Fruit fly (Drosophila melanogaster) whole organism, embryonic: ENCODE results near the gene CG9757.

Experiments
- BtbVII ChIP-seq: fragments of 200-800 bp; sonication (Bioruptor generic); optimal IDR thresholded peaks from 3 replicates; lab custom pipeline; 2017; ENCODE audit warnings: missing biosample characterization, mild to moderate bottlenecking, missing genetic modification characterization
- CG1024 ChIP-seq: fragments of 200-800 bp; sonication (Bioruptor generic); IDR thresholded peaks from 2 replicates; pipeline ENCODE4 v1.3.6; 2022; ENCODE audit warnings: missing biosample characterization, missing genetic modification characterization
- CG10366 ChIP-seq: fragments of 200-800 bp; sonication (Bioruptor generic); IDR thresholded peaks from 2 replicates; pipeline ENCODE4 v1.3.6; 2022; ENCODE audit warnings: missing biosample characterization, missing genetic modification characterization
- CG11695 ChIP-seq: fragments of 200-800 bp; sonication (Bioruptor generic); IDR thresholded peaks from 3 replicates; pipeline ENCODE4 v1.3.6; 2022; ENCODE audit warnings: missing biosample characterization, missing genetic modification characterization
- CG11696 ChIP-seq: fragments of 200-800 bp; sonication (Bioruptor generic); IDR thresholded peaks from 2 replicates; pipeline ENCODE4 v1.3.6; 2022; ENCODE audit warnings: missing biosample characterization, missing genetic modification characterization
- CG1603 ChIP-seq: fragments of 200-800 bp; sonication (Bioruptor generic); optimal IDR thresholded peaks from 2 replicates; lab custom pipeline; 2019; ENCODE audit warnings: missing biosample characterization, mild to moderate bottlenecking, missing genetic modification characterization, moderate library complexity
- CG16813 ChIP-seq: fragments of 200-800 bp; sonication (Bioruptor generic); IDR thresholded peaks from 3 replicates; pipeline ENCODE4 v1.3.6; 2022; ENCODE audit warnings: missing biosample characterization, missing genetic modification characterization; ENCODE audit not compliant: partially characterized antibody
- CG17568 ChIP-seq: fragments of 200-800 bp; sonication (Bioruptor generic); optimal IDR thresholded peaks from 2 replicates; lab custom pipeline; 2018; ENCODE audit warnings: missing biosample characterization, mild to moderate bottlenecking, missing genetic modification characterization, moderate library complexity
- CG2678 ChIP-seq: fragments of 200-800 bp; sonication (Bioruptor generic); optimal IDR thresholded peaks from 3 replicates; lab custom pipeline; 2019; ENCODE audit warnings: missing biosample characterization, mild to moderate bottlenecking, missing genetic modification characterization, moderate library complexity
- CG30020 ChIP-seq: fragments of 200-800 bp; optimal IDR thresholded peaks from 2 replicates; lab custom pipeline; 2019; ENCODE audit warnings: missing biosample characterization, mild to moderate bottlenecking, missing genetic modification characterization, moderate library complexity
- CG4617 ChIP-seq: fragments of 200-800 bp; sonication (Bioruptor generic); optimal IDR thresholded peaks from 3 replicates; lab custom pipeline; 2016; ENCODE audit warnings: missing biosample characterization, missing genetic modification characterization, borderline replicate concordance
- CG5953 ChIP-seq: fragments of 200-800 bp; sonication (Bioruptor generic); IDR thresholded peaks from 2 replicates; pipeline ENCODE4 v1.3.6; 2022; ENCODE audit warnings: missing biosample characterization, missing genetic modification characterization
- CG6689 ChIP-seq: fragments of 200-800 bp; sonication (Bioruptor generic); IDR thresholded peaks from 2 replicates; pipeline ENCODE4 v1.3.6; 2022; ENCODE audit warnings: missing biosample characterization, missing genetic modification characterization
- CG7786 ChIP-seq: fragments of 200-800 bp; sonication (Bioruptor generic); optimal IDR thresholded peaks from 2 replicates; lab custom pipeline; 2016; ENCODE audit warnings: missing biosample characterization, missing genetic modification characterization
- CG8388 ChIP-seq: fragments of 200-800 bp; sonication (Bioruptor generic); optimal IDR thresholded peaks from 2 replicates; lab custom pipeline; 2019; ENCODE audit warnings: missing biosample characterization, mild to moderate bottlenecking, missing genetic modification characterization, moderate library complexity
- CG9817 ChIP-seq: fragments of 200-800 bp; sonication (Bioruptor generic); optimal IDR thresholded peaks from 2 replicates; lab custom pipeline; 2018; ENCODE audit warnings: missing biosample characterization, mild to moderate bottlenecking, missing genetic modification characterization, moderate library complexity
- CG9932 ChIP-seq: fragments of 200-800 bp; sonication (Bioruptor generic); IDR thresholded peaks from 2 replicates; pipeline ENCODE4 v1.3.6; 2022; ENCODE audit warnings: missing biosample characterization, missing genetic modification characterization
- CHES-1-like ChIP-seq: fragments of 200-800 bp; sonication (Bioruptor generic); optimal IDR thresholded peaks from 2 replicates; lab custom pipeline; 2016; ENCODE audit warnings: missing biosample characterization, missing genetic modification characterization
- ERR ChIP-seq: fragments of 200-800 bp; sonication (Bioruptor generic); optimal IDR thresholded peaks from 2 replicates; lab custom pipeline; 2016; ENCODE audit warnings: missing biosample characterization, missing genetic modification characterization
- HLH54F ChIP-seq: fragments of 200-800 bp; sonication (Bioruptor generic); optimal IDR thresholded peaks from 3 replicates; lab custom pipeline; 2016; ENCODE audit warnings: missing biosample characterization, missing genetic modification characterization
- Nf-YC ChIP-seq: fragments of 200-800 bp; optimal IDR thresholded peaks from 3 replicates; lab custom pipeline; 2019; ENCODE audit warnings: missing biosample characterization, mild to moderate bottlenecking, missing genetic modification characterization, moderate library complexity
- Pdp1 ChIP-seq, 2 experiments: fragments of 200-800 bp; sonication (Bioruptor generic); optimal IDR thresholded peaks; 3 replicates each; lab custom pipeline; 2016; ENCODE audit warnings: missing biosample characterization in 2 of 2, missing genetic modification characterization in 2 of 2, mild to moderate bottlenecking in 1 of 2, moderate library complexity in 1 of 2
- Ptx1 ChIP-seq: fragments of 200-800 bp; sonication (Bioruptor generic); IDR thresholded peaks from 2 replicates; pipeline ENCODE4 v1.3.6; 2022; ENCODE audit warnings: missing biosample characterization, missing genetic modification characterization
- Ssrp ChIP-seq: fragments of 200-800 bp; sonication (Bioruptor generic); optimal IDR thresholded peaks from 2 replicates; lab custom pipeline; 2018; ENCODE audit warnings: missing biosample characterization, mild to moderate bottlenecking, missing genetic modification characterization, moderate library complexity
- ab ChIP-seq: fragments of 200-800 bp; sonication (Bioruptor generic); optimal IDR thresholded peaks from 2 replicates; lab custom pipeline; 2016; ENCODE audit warnings: missing biosample characterization, missing genetic modification characterization
- al ChIP-seq: fragments of 200-800 bp; sonication (Bioruptor generic); IDR thresholded peaks from 2 replicates; pipeline ENCODE4 v1.3.6; 2022; ENCODE audit warnings: missing biosample characterization, missing genetic modification characterization
- bigmax ChIP-seq: fragments of 200-800 bp; sonication (Bioruptor generic); optimal IDR thresholded peaks from 2 replicates; lab custom pipeline; 2018; ENCODE audit warnings: missing biosample characterization, mild to moderate bottlenecking, missing genetic modification characterization
- bowl ChIP-seq: fragments of 200-800 bp; sonication (Bioruptor generic); IDR thresholded peaks from 2 replicates; pipeline ENCODE4 v1.3.6; 2022; ENCODE audit warnings: missing biosample characterization, missing genetic modification characterization
- chif ChIP-seq, 2 experiments: fragments of 200-800 bp; sonication (Bioruptor generic); optimal IDR thresholded peaks; 3 replicates each; lab custom pipeline; 2016; ENCODE audit warnings: missing biosample characterization in 2 of 2, missing genetic modification characterization in 2 of 2
- ci ChIP-seq: fragments of 200-800 bp; sonication (Bioruptor generic); IDR thresholded peaks from 3 replicates; pipeline ENCODE4 v1.3.6; 2022; ENCODE audit warnings: missing biosample characterization, missing genetic modification characterization
- dan ChIP-seq: fragments of 200-800 bp; sonication (Bioruptor generic); IDR thresholded peaks from 2 replicates; pipeline ENCODE4 v1.3.6; 2022; ENCODE audit warnings: missing biosample characterization, missing genetic modification characterization
- dati ChIP-seq: fragments of 200-800 bp; sonication (Bioruptor generic); IDR thresholded peaks from 2 replicates; pipeline ENCODE4 v1.3.6; 2022; ENCODE audit warnings: missing biosample characterization, missing genetic modification characterization
- fd96Cb ChIP-seq: fragments of 200-800 bp; sonication (Bioruptor generic); optimal IDR thresholded peaks from 2 replicates; lab custom pipeline; 2018; ENCODE audit warnings: missing biosample characterization, mild to moderate bottlenecking, missing genetic modification characterization, moderate library complexity
- fu2 ChIP-seq: fragments of 200-800 bp; sonication (Bioruptor generic); optimal IDR thresholded peaks from 2 replicates; lab custom pipeline; 2016; ENCODE audit warnings: missing biosample characterization, missing genetic modification characterization
- kni ChIP-seq: fragments of 200-800 bp; sonication (Bioruptor generic); optimal IDR thresholded peaks from 3 replicates; lab custom pipeline; 2017; ENCODE audit warnings: mild to moderate bottlenecking, missing biosample characterization, missing genetic modification reagents, missing genetic modification characterization
- nau ChIP-seq: fragments of 200-800 bp; sonication (Bioruptor generic); optimal IDR thresholded peaks from 3 replicates; lab custom pipeline; 2017; ENCODE audit warnings: missing biosample characterization, mild to moderate bottlenecking, missing genetic modification characterization, missing genetic modification reagents
- nom ChIP-seq: fragments of 200-800 bp; sonication (Bioruptor generic); optimal IDR thresholded peaks from 2 replicates; lab custom pipeline; 2017; ENCODE audit warnings: missing biosample characterization, missing genetic modification characterization, mild to moderate bottlenecking, moderate library complexity, missing genetic modification reagents
- pb ChIP-seq: fragments of 200-800 bp; sonication (Bioruptor generic); optimal IDR thresholded peaks from 3 replicates; lab custom pipeline; 2016; ENCODE audit warnings: missing biosample characterization, missing genetic modification characterization
- prd ChIP-seq, 3 experiments: fragments of >200 bp in 2 of 3; fragments of 200-800 bp in 1 of 3; sonication (Bioruptor generic) in 1 of 3; optimal IDR thresholded peaks in 2 of 3; IDR thresholded peaks in 1 of 3; 2 replicates in 2 of 3; 3 replicates in 1 of 3; pipeline versions ENCODE4 v1.3.6 to Lab custom; 2017 to 2022; ENCODE audit warnings: missing biosample characterization in 1 of 3, missing genetic modification characterization in 1 of 3
- rib ChIP-seq: fragments of 200-800 bp; sonication (Bioruptor generic); IDR thresholded peaks from 2 replicates; pipeline ENCODE4 v1.3.6; 2022; ENCODE audit warnings: missing biosample characterization, missing genetic modification characterization
- sd ChIP-seq: fragments of 200-800 bp; sonication (Bioruptor generic); optimal IDR thresholded peaks from 3 replicates; lab custom pipeline; 2018; ENCODE audit warnings: missing biosample characterization, mild to moderate bottlenecking, missing genetic modification characterization, moderate library complexity
- sens-2 ChIP-seq: fragments of 200-800 bp; sonication (Bioruptor generic); IDR thresholded peaks from 2 replicates; pipeline ENCODE4 v1.3.6; 2022; ENCODE audit warnings: missing biosample characterization, missing genetic modification characterization
- shn ChIP-seq: fragments of 200-800 bp; sonication (Bioruptor generic); optimal IDR thresholded peaks from 3 replicates; lab custom pipeline; 2016; ENCODE audit warnings: missing biosample characterization, missing genetic modification characterization
- sob ChIP-seq: fragments of 200-800 bp; sonication (Bioruptor generic); IDR thresholded peaks from 2 replicates; pipeline ENCODE4 v1.3.6; 2022; ENCODE audit warnings: missing biosample characterization, missing genetic modification characterization
- sqz ChIP-seq: fragments of 200-800 bp; sonication (Bioruptor generic); optimal IDR thresholded peaks from 3 replicates; lab custom pipeline; 2018; ENCODE audit warnings: missing biosample characterization, mild to moderate bottlenecking, missing genetic modification characterization
- tll ChIP-seq, 2 experiments: fragments of 200-800 bp in 1 of 2; fragments of >200 bp in 1 of 2; sonication (Bioruptor generic) in 1 of 2; optimal IDR thresholded peaks; 2 replicates each; lab custom pipeline; 2017 to 2019; ENCODE audit warnings: missing biosample characterization in 2 of 2, missing genetic modification characterization in 2 of 2, mild to moderate bottlenecking in 1 of 2, moderate library complexity in 1 of 2
- toy ChIP-seq: fragments of 200-800 bp; sonication (Bioruptor generic); IDR thresholded peaks from 2 replicates; pipeline ENCODE4 v1.3.6; 2022; ENCODE audit warnings: missing biosample characterization, missing genetic modification characterization
- unc-4 ChIP-seq: fragments of 200-800 bp; sonication (Bioruptor generic); IDR thresholded peaks from 2 replicates; pipeline ENCODE4 v1.3.6; 2022; ENCODE audit warnings: missing biosample characterization, missing genetic modification characterization; ENCODE audit not compliant: partially characterized antibody

CG9757 gene

DNA sequence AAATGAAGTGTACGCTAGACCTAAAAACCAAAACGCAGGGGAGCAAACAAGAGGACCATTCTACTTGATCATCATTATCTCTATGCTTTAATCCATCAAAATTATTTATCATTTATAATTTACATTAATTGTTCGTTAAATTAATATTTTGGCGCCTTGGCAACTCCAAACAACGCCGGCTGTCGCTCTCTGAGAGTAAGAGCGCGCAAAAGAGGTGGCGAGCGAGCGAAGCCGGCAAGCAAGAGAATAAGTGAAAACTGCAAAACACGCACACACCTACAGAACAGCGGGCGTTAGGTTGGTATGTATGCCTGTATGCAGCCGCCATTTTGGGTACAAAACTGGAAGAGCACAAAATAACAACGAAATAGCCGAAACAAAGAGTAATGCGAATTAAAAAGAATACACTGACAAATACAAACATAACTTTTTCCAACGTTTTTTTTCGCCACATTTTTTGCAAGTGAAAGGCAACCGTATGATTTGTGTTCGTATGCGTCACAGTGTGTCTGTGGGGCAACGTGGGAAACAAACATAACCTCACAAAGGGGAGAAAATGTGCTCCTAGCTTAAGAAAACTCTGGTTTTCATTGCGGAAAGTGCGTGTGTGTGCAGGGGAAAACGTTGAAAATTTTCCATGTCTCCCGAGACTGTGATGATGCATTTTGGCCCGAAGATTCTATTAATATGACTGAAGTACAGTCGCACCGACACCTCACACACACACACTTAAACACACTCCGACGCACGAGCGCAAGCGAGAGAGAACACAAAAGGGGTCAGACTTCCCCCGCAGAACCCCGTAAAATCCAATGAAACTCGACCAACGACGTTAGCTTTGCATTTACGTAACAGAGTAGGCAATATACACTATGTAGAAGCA is 32.8 kb upstream of the CG9757 start (continued):
- TF ChIP-seq sqz (peak; percentile 14), Ptx1 (GFP tag; lab: Robert Waterston, UW) (no peak), fd96Cb (no peak), Ssrp (tag; lab: Kevin White, UChicago) (no peak), bigmax (GFP tag; lab: Kevin White, UChicago) (peak; percentile 97), nom (peak; percentile 61), prd (optimal IDR thresholded peaks at IDR 0.05; lab: Kevin White, UChicago) (no peak), prd (GFP tag; IDR thresholded peaks at IDR 0.05; lab: Robert Waterston, UW) (no peak), CG9817 (tag; lab: Kevin White, UChicago) (no peak), CG17568 (GFP tag; lab: Kevin White, UChicago) (peak; percentile 63), CG7786 (GFP tag; lab: Kevin White, UChicago) (no peak), ERR (GFP tag; lab: Kevin White, UChicago) (no peak), CG11695 (peak; percentile 42; the same call in 1 of the 3 replicates), CG1024 (no peak), CG10366 (GFP tag; lab: Robert Waterston, UW) (no peak), sob (0 out of 2 replicates have a peak, but pooled peaks have one; percentile 6), al (GFP tag; lab: Robert Waterston, UW) (no peak), tll (GFP tag; optimal IDR thresholded peaks at IDR 0.05; lab: Kevin White, UChicago) (no peak), toy (GFP tag; lab: Robert Waterston, UW) (no peak), pb (no peak), CG2678 (tag; lab: Kevin White, UChicago) (no peak), chif (GFP tag; optimal IDR thresholded peaks at IDR 0.05; lab: Kevin White, UChicago) (no peak), dan (GFP tag; lab: Robert Waterston, UW) (no peak), rib (0 out of 2 replicates have a peak, but pooled peaks have one; percentile 12), sd (tag; lab: Kevin White, UChicago) (no peak), dati (no peak), CHES-1-like (GFP tag; lab: Kevin White, UChicago) (peak; percentile 40), unc-4 (GFP tag; lab: Robert Waterston, UW) (no peak), Nf-YC (tag; lab: Kevin White, UChicago) (no peak), BtbVII (GFP tag; lab: Kevin White, UChicago) (peak; percentile 47), bowl (GFP tag; lab: Robert Waterston, UW) (0 out of 2 replicates have a peak, but pooled peaks have one; percentile 8), ci (peak; percentile 70; the same call in 2 of the 3 replicates), CG30020 (no peak), fu2 (no peak), Pdp1 (GFP tag; optimal IDR thresholded peaks at IDR 0.05; lab: Kevin White, UChicago) (peak in 1 of 2 experiments; percentile 84), kni (GFP tag; lab: Kevin White, UChicago) (no peak), CG1603 (no peak), nau (GFP tag; lab: Kevin White, UChicago) (peak; percentile 39), CG8388 (no peak), ab (GFP tag; lab: Kevin White, UChicago) (no peak), CG11696 (GFP tag; lab: Robert Waterston, UW) (peak; percentile 20), CG9932 (GFP tag; lab: Robert Waterston, UW) (no peak), CG5953 (GFP tag; lab: Robert Waterston, UW) (no peak), HLH54F (GFP tag; lab: Kevin White, UChicago) (no peak), CG16813 (no peak), sens-2 (no peak; the same call in 1 of the 2 replicates), CG4617 (GFP tag; lab: Kevin White, UChicago) (no peak), CG6689 (GFP tag; lab: Robert Waterston, UW) (no peak; the same call in 1 of the 2 replicates), shn (GFP tag; lab: Kevin White, UChicago) (no peak)
